Fruit fly (Drosophila melanogaster) whole organism, embryonic: ENCODE data around the gene CG46467.
A peak's percentile ranks its signal among the peaks of the same experiment; 100 is the strongest.

Source experiments
- Ada2b ChIP-seq: fragments of 200-800 bp; sonication (Bioruptor generic); IDR thresholded peaks from 2 replicates; pipeline ENCODE4 v1.3.6; 2022; ENCODE audit warnings: missing biosample characterization, missing genetic modification characterization
- Awh ChIP-seq: fragments of 200-800 bp; sonication (Bioruptor generic); IDR thresholded peaks from 2 replicates; pipeline ENCODE4, ENCODE4 v1.3.6; 2022; ENCODE audit warnings: missing biosample characterization, missing genetic modification characterization
- CG10321 ChIP-seq: fragments of 200-800 bp; sonication (Bioruptor generic); IDR thresholded peaks from 2 replicates; pipeline ENCODE4 v1.3.6; 2022; ENCODE audit warnings: missing biosample characterization, missing genetic modification characterization
- CG12769 ChIP-seq: fragments of 200-800 bp; sonication (Bioruptor generic); optimal IDR thresholded peaks from 2 replicates; lab custom pipeline; 2019; ENCODE audit warnings: missing biosample characterization, mild to moderate bottlenecking, missing genetic modification characterization, moderate library complexity
- CG14667 ChIP-seq: fragments of 200-800 bp; sonication (Bioruptor generic); IDR thresholded peaks from 2 replicates; pipeline ENCODE4 v1.3.6; 2022; ENCODE audit warnings: missing biosample characterization, missing genetic modification characterization
- CG15601 ChIP-seq: fragments of 200-800 bp; sonication (Bioruptor generic); optimal IDR thresholded peaks from 3 replicates; lab custom pipeline; 2019; ENCODE audit warnings: missing biosample characterization, mild to moderate bottlenecking, missing genetic modification characterization, moderate library complexity
- CG17361 ChIP-seq: fragments of 200-800 bp; sonication (Bioruptor generic); IDR thresholded peaks from 3 replicates; pipeline ENCODE4 v1.3.6; 2022; ENCODE audit warnings: missing biosample characterization, missing genetic modification characterization
- CG18262 ChIP-seq: fragments of 200-800 bp; optimal IDR thresholded peaks from 3 replicates; lab custom pipeline; 2019; ENCODE audit warnings: missing biosample characterization, mild to moderate bottlenecking, missing genetic modification characterization, moderate library complexity
- CG31224 ChIP-seq: fragments of 200-800 bp; sonication (Bioruptor generic); IDR thresholded peaks from 2 replicates; pipeline ENCODE4 v1.3.6; 2022; ENCODE audit warnings: missing biosample characterization, missing genetic modification characterization
- CG32772 ChIP-seq: fragments of 200-800 bp; sonication (Bioruptor generic); IDR thresholded peaks from 2 replicates; pipeline ENCODE4 v1.3.6; 2022; ENCODE audit warnings: missing biosample characterization, missing genetic modification characterization
- CG3281 ChIP-seq: fragments of 200-800 bp; sonication (Bioruptor generic); optimal IDR thresholded peaks from 3 replicates; lab custom pipeline; 2017; ENCODE audit warnings: missing biosample characterization, mild to moderate bottlenecking, missing genetic modification characterization
- CG3407 ChIP-seq: fragments of 200-800 bp; sonication (Bioruptor generic); optimal IDR thresholded peaks from 2 replicates; lab custom pipeline; 2018; ENCODE audit warnings: missing biosample characterization, mild to moderate bottlenecking, missing genetic modification characterization
- CG43689 ChIP-seq: fragments of 200-800 bp; sonication (Bioruptor generic); IDR thresholded peaks from 2 replicates; pipeline ENCODE4 v1.3.6; 2022; ENCODE audit warnings: missing biosample characterization, missing genetic modification characterization
- CHES-1-like ChIP-seq: fragments of 200-800 bp; sonication (Bioruptor generic); optimal IDR thresholded peaks from 2 replicates; lab custom pipeline; 2016; ENCODE audit warnings: missing biosample characterization, missing genetic modification characterization
- Drgx ChIP-seq: fragments of 200-800 bp; sonication (Bioruptor generic); IDR thresholded peaks from 2 replicates; pipeline ENCODE4 v1.3.6; 2022; ENCODE audit warnings: missing biosample characterization, missing genetic modification characterization
- E2f2 ChIP-seq: fragments of 200-800 bp; sonication (Bioruptor generic); IDR thresholded peaks from 2 replicates; pipeline ENCODE4 v1.3.6; 2022; ENCODE audit warnings: missing biosample characterization, missing genetic modification characterization
- Fer1 ChIP-seq: fragments of 200-800 bp; sonication (Bioruptor generic); optimal IDR thresholded peaks from 2 replicates; lab custom pipeline; 2017; ENCODE audit warnings: missing biosample characterization, mild to moderate bottlenecking, missing genetic modification characterization
- HHEX ChIP-seq: fragments of 200-800 bp; sonication (Bioruptor generic); optimal IDR thresholded peaks from 3 replicates; lab custom pipeline; 2017; ENCODE audit warnings: missing biosample characterization, mild to moderate bottlenecking, missing genetic modification characterization, missing genetic modification reagents
- Hey ChIP-seq: fragments of 200-800 bp; sonication (Bioruptor generic); optimal IDR thresholded peaks from 3 replicates; lab custom pipeline; 2018; ENCODE audit warnings: missing biosample characterization, mild to moderate bottlenecking, missing genetic modification characterization
- Hmx ChIP-seq: fragments of 200-800 bp; sonication (Bioruptor generic); optimal IDR thresholded peaks from 2 replicates; lab custom pipeline; 2016; ENCODE audit warnings: missing biosample characterization, missing genetic modification characterization
- Med ChIP-seq: fragments of 200-800 bp; sonication (Bioruptor generic); peaks from one replicate; lab custom pipeline; 2016; ENCODE audit warnings: missing biosample characterization, missing genetic modification characterization, mild to moderate bottlenecking, inconsistent platforms, moderate library complexity
- Mes4 ChIP-seq: fragments of 200-800 bp; sonication (Bioruptor generic); optimal IDR thresholded peaks from 2 replicates; lab custom pipeline; 2016; ENCODE audit warnings: missing biosample characterization, missing genetic modification characterization
- NK7.1 ChIP-seq: fragments of 200-800 bp; sonication (Bioruptor generic); optimal IDR thresholded peaks from 3 replicates; lab custom pipeline; 2016; ENCODE audit warnings: missing biosample characterization, missing genetic modification characterization
- Scr ChIP-seq: fragments of 200-800 bp; sonication (Bioruptor generic); IDR thresholded peaks from 2 replicates; pipeline ENCODE4 v1.3.6; 2022; ENCODE audit warnings: missing biosample characterization, missing genetic modification characterization; ENCODE audit not compliant: partially characterized antibody
- aop ChIP-seq: fragments of 200-800 bp; sonication (Bioruptor generic); IDR thresholded peaks from 2 replicates; pipeline ENCODE4 v1.3.6; 2022; ENCODE audit warnings: missing biosample characterization, missing genetic modification characterization
- btn ChIP-seq: fragments of 200-800 bp; sonication (Bioruptor generic); optimal IDR thresholded peaks from 2 replicates; lab custom pipeline; 2016; ENCODE audit warnings: missing biosample characterization, missing genetic modification characterization
- dmrt99B ChIP-seq: fragments of 200-800 bp; sonication (Bioruptor generic); optimal IDR thresholded peaks from 2 replicates; lab custom pipeline; 2018; ENCODE audit warnings: missing biosample characterization, mild to moderate bottlenecking, missing genetic modification characterization, moderate library complexity
- dysf ChIP-seq: fragments of 200-800 bp; sonication (Bioruptor generic); IDR thresholded peaks from 3 replicates; pipeline ENCODE4 v1.3.6; 2022; ENCODE audit warnings: missing biosample characterization, missing genetic modification characterization
- eve ChIP-seq, 2 experiments: fragments of >200 bp; optimal IDR thresholded peaks; 2 replicates each; lab custom pipeline; 2017; ENCODE audit warnings: missing biosample characterization in 2 of 2, missing genetic modification characterization in 2 of 2
- exex ChIP-seq: fragments of 200-800 bp; sonication (Bioruptor generic); optimal IDR thresholded peaks from 4 replicates; lab custom pipeline; 2018; ENCODE audit warnings: missing biosample characterization, mild to moderate bottlenecking, missing genetic modification characterization, moderate library complexity
- grn ChIP-seq: fragments of 200-800 bp; sonication (Bioruptor generic); optimal IDR thresholded peaks from 3 replicates; lab custom pipeline; 2017; ENCODE audit warnings: missing biosample characterization, missing genetic modification characterization
- hkb ChIP-seq, 2 experiments: fragments of 200-800 bp in 1 of 2; fragments of >200 bp in 1 of 2; sonication (Bioruptor generic) in 1 of 2; IDR thresholded peaks in 1 of 2; optimal IDR thresholded peaks in 1 of 2; 2 replicates each; pipeline versions ENCODE4 v1.3.6 to Lab custom; 2017 to 2022; ENCODE audit warnings: missing biosample characterization in 1 of 2, missing genetic modification characterization in 1 of 2
- jumu ChIP-seq: fragments of 200-800 bp; sonication (Bioruptor generic); optimal IDR thresholded peaks from 3 replicates; lab custom pipeline; 2016; ENCODE audit warnings: missing biosample characterization, missing genetic modification characterization
- maf-S ChIP-seq: fragments of 200-800 bp; sonication (Bioruptor generic); optimal IDR thresholded peaks from 2 replicates; lab custom pipeline; 2016; ENCODE audit warnings: missing biosample characterization, missing genetic modification characterization
- mirr ChIP-seq: fragments of 200-800 bp; sonication (Bioruptor generic); optimal IDR thresholded peaks from 3 replicates; lab custom pipeline; 2018; ENCODE audit warnings: missing biosample characterization, mild to moderate bottlenecking, missing genetic modification characterization
- oc ChIP-seq: fragments of 200-800 bp; sonication (Bioruptor generic); optimal IDR thresholded peaks from 2 replicates; lab custom pipeline; 2018; ENCODE audit warnings: missing biosample characterization, mild to moderate bottlenecking, missing genetic modification characterization, moderate library complexity
- pnt ChIP-seq: fragments of 200-800 bp; sonication (Bioruptor generic); optimal IDR thresholded peaks from 3 replicates; lab custom pipeline; 2016; ENCODE audit warnings: missing biosample characterization, missing genetic modification characterization
- psq ChIP-seq: fragments of 200-800 bp; sonication (Bioruptor generic); optimal IDR thresholded peaks from 2 replicates; lab custom pipeline; 2017; ENCODE audit warnings: missing biosample characterization, missing genetic modification characterization
- rib ChIP-seq: fragments of 200-800 bp; sonication (Bioruptor generic); IDR thresholded peaks from 2 replicates; pipeline ENCODE4 v1.3.6; 2022; ENCODE audit warnings: missing biosample characterization, missing genetic modification characterization
- sd ChIP-seq: fragments of 200-800 bp; sonication (Bioruptor generic); optimal IDR thresholded peaks from 3 replicates; lab custom pipeline; 2018; ENCODE audit warnings: missing biosample characterization, mild to moderate bottlenecking, missing genetic modification characterization, moderate library complexity
- sens ChIP-seq: fragments of 200-800 bp; sonication (Bioruptor generic); peaks from one replicate; lab custom pipeline; 2016; ENCODE audit warnings: missing biosample characterization, missing genetic modification characterization
- sima ChIP-seq: fragments of 200-800 bp; sonication (Bioruptor generic); optimal IDR thresholded peaks from 2 replicates; lab custom pipeline; 2016; ENCODE audit warnings: missing biosample characterization, missing genetic modification characterization
- so ChIP-seq: fragments of 200-800 bp; sonication (Bioruptor generic); IDR thresholded peaks from 3 replicates; pipeline ENCODE4 v1.3.6; 2022; ENCODE audit warnings: missing biosample characterization, missing genetic modification characterization
- sr ChIP-seq: fragments of 200-800 bp; sonication (Bioruptor generic); IDR thresholded peaks from 3 replicates; pipeline ENCODE4 v1.3.6; 2022; ENCODE audit warnings: missing biosample characterization, missing genetic modification characterization
- sug ChIP-seq: fragments of 200-800 bp; optimal IDR thresholded peaks from 2 replicates; lab custom pipeline; 2019; ENCODE audit warnings: missing biosample characterization, mild to moderate bottlenecking, missing genetic modification characterization, moderate library complexity
- tin ChIP-seq: fragments of 200-800 bp; sonication (Bioruptor generic); optimal IDR thresholded peaks from 3 replicates; lab custom pipeline; 2016; ENCODE audit warnings: missing biosample characterization, missing genetic modification characterization
- tio ChIP-seq: fragments of 200-800 bp; sonication (Bioruptor generic); optimal IDR thresholded peaks from 2 replicates; lab custom pipeline; 2017; ENCODE audit warnings: missing biosample characterization, missing genetic modification characterization, inconsistent platforms
- wdn ChIP-seq: fragments of 200-800 bp; sonication (Bioruptor generic); IDR thresholded peaks from 2 replicates; pipeline ENCODE4 v1.3.6; 2022; ENCODE audit warnings: missing biosample characterization, missing genetic modification characterization
- wor ChIP-seq: fragments of 200-800 bp; sonication (Bioruptor generic); IDR thresholded peaks from 2 replicates; pipeline ENCODE4 v1.3.6; 2022; ENCODE audit warnings: missing biosample characterization, missing genetic modification characterization
- zfh1 ChIP-seq: fragments of 200-800 bp; sonication (Bioruptor generic); IDR thresholded peaks from 3 replicates; pipeline ENCODE4 v1.3.6; 2022; ENCODE audit warnings: missing biosample characterization, missing genetic modification characterization

The CG46467 gene

dm6 chr3R:9891527-9891926 is 17.0 kb downstream of the CG46467 start (continued):
- TF ChIP-seq Hmx (GFP tag; lab: Kevin White, UChicago) = no peak
- peak; percentile 63; the same call in 2 of the 3 replicates for TF ChIP-seq sr (GFP tag; lab: Robert Waterston, UW)
- TF ChIP-seq pnt (GFP tag; lab: Kevin White, UChicago) = no peak
- TF ChIP-seq E2f2 (GFP tag; lab: Robert Waterston, UW) = peak; percentile 10; the same call in 1 of the 2 replicates
- no peak for TF ChIP-seq NK7.1 (GFP tag; lab: Kevin White, UChicago)
- no peak for TF ChIP-seq tio
- TF ChIP-seq dmrt99B = no peak
- TF ChIP-seq rib (GFP tag; lab: Robert Waterston, UW) = peak; percentile 67; the same call in 1 of the 2 replicates

dm6 chr3R:9891948-9892608 is 17.6 kb downstream of the CG46467 start:
- TF ChIP-seq Med (GFP tag; lab: Kevin White, UChicago) (peak; percentile 80), mirr (GFP tag; lab: Kevin White, UChicago) (peak; percentile 75), CG17361 (no peak), oc (no peak), sd (tag; lab: Kevin White, UChicago) (peak; percentile 61), CG3281 (GFP tag; lab: Kevin White, UChicago) (peak; percentile 7), sug (peak; percentile 24), zfh1 (GFP tag; lab: Robert Waterston, UW) (no peak), sima (GFP tag; lab: Kevin White, UChicago) (no peak), CHES-1-like (GFP tag; lab: Kevin White, UChicago) (peak; percentile 1), CG10321 (0 out of 2 replicates have a peak, but pooled peaks have one; percentile 27), so (GFP tag; lab: Robert Waterston, UW) (no peak), CG15601 (tag; lab: Kevin White, UChicago) (peak; percentile 54), grn (peak; percentile 11), Awh (GFP tag; lab: Robert Waterston, UW) (0 out of 2 replicates have a peak, but pooled peaks have one; percentile 18), CG32772 (no peak), CG31224 (peak; percentile 76), Fer1 (GFP tag; lab: Kevin White, UChicago) (no peak), psq (peak; percentile 7), wdn (GFP tag; lab: Robert Waterston, UW) (0 out of 2 replicates have a peak, but pooled peaks have one; percentile 4), sens (GFP tag; lab: Kevin White, UChicago) (peak; percentile 40), exex (tag; lab: Kevin White, UChicago) (peak; percentile 60), maf-S (GFP tag; lab: Kevin White, UChicago) (no peak), CG12769 (tag; lab: Kevin White, UChicago) (peak; percentile 12)

dm6 chr3R:9892664-9893063 is 18.2 kb downstream of the CG46467 start:
- TF ChIP-seq hkb (optimal IDR thresholded peaks at IDR 0.05; lab: Kevin White, UChicago) (no peak), hkb (GFP tag; IDR thresholded peaks at IDR 0.05; lab: Robert Waterston, UW) (0 out of 2 replicates have a peak, but pooled peaks have one; percentile 8), Awh (GFP tag; lab: Robert Waterston, UW) (peak; percentile 5; the same call in 1 of the 2 replicates), wor (GFP tag; lab: Robert Waterston, UW) (no peak), CG43689 (no peak), dysf (GFP tag; lab: Robert Waterston, UW) (no peak), tin (GFP tag; lab: Kevin White, UChicago) (no peak), sens (GFP tag; lab: Kevin White, UChicago) (peak; percentile 62), Mes4 (no peak), aop (no peak), Drgx (GFP tag; lab: Robert Waterston, UW) (no peak), Ada2b (GFP tag; lab: Robert Waterston, UW) (no peak), CG18262 (tag; lab: Kevin White, UChicago) (no peak), Scr (GFP tag; lab: Robert Waterston, UW) (no peak), btn (GFP tag; lab: Kevin White, UChicago) (no peak), jumu (no peak), Hey (tag; lab: Kevin White, UChicago) (no peak), eve (GFP tag; optimal IDR thresholded peaks at IDR 0.05; lab: Kevin White, UChicago) (peak in 1 of 2 experiments; percentile 8), CG3407 (GFP tag; lab: Kevin White, UChicago) (no peak), HHEX (GFP tag; lab: Kevin White, UChicago) (no peak), CG14667 (GFP tag; lab: Robert Waterston, UW) (no peak)
